Worm (Caenorhabditis elegans) whole organism, late embryonic: Measurements from ENCODE around the gene srx-67.

ENCODE experiments used
- ama-1 ChIP-seq: fragments of 150-350 bp; optimal IDR thresholded peaks from 2 replicates; lab custom pipeline; 2014
- ceh-30 ChIP-seq: fragments of 150-350 bp; optimal IDR thresholded peaks from 2 replicates; lab custom pipeline; 2014; ENCODE audit warnings: missing biosample characterization, missing genetic modification characterization
- nfya-1 ChIP-seq: sonication (generic microtip); optimal IDR thresholded peaks from 2 replicates; lab custom pipeline; 2017; ENCODE audit warnings: missing genetic modification characterization, mild to moderate bottlenecking, missing compliant biosample characterization, antibody characterized with exemption, moderate library complexity
- nhr-11 ChIP-seq: fragments of 150-350 bp; optimal IDR thresholded peaks from 2 replicates; lab custom pipeline; 2014; ENCODE audit warnings: missing biosample characterization, missing genetic modification characterization
- odd-2 ChIP-seq: sonication (generic microtip); optimal IDR thresholded peaks from 2 replicates; lab custom pipeline; 2017; ENCODE audit warnings: antibody characterized with exemption, mild to moderate bottlenecking, missing genetic modification characterization, missing compliant biosample characterization
- ref-2 ChIP-seq: sonication (generic microtip); optimal IDR thresholded peaks from 2 replicates; lab custom pipeline; 2016; ENCODE audit warnings: missing genetic modification characterization, missing compliant biosample characterization
- rnt-1 ChIP-seq: sonication (generic microtip); optimal IDR thresholded peaks from 2 replicates; lab custom pipeline; 2016; ENCODE audit warnings: missing genetic modification characterization, missing compliant biosample characterization
- sdc-2 ChIP-seq: sonication (generic microtip); optimal IDR thresholded peaks from 2 replicates; lab custom pipeline; 2016; ENCODE audit warnings: missing genotype, missing genetic modification characterization, missing compliant biosample characterization
- sox-2 ChIP-seq: fragments of 200-800 bp; sonication (Bioruptor generic); IDR thresholded peaks from 2 replicates; pipeline ENCODE4 v1.3.6; 2022; ENCODE audit warnings: missing genetic modification reagents, missing genetic modification characterization, missing compliant biosample characterization
- sox-4 ChIP-seq: sonication (generic microtip); optimal IDR thresholded peaks from 2 replicates; lab custom pipeline; 2017; ENCODE audit warnings: mild to moderate bottlenecking, missing genetic modification characterization, inconsistent platforms, missing compliant biosample characterization
- tbx-2 ChIP-seq: sonication (generic microtip); optimal IDR thresholded peaks from 2 replicates; lab custom pipeline; 2016; ENCODE audit warnings: missing genetic modification characterization, missing compliant biosample characterization

DNA sequence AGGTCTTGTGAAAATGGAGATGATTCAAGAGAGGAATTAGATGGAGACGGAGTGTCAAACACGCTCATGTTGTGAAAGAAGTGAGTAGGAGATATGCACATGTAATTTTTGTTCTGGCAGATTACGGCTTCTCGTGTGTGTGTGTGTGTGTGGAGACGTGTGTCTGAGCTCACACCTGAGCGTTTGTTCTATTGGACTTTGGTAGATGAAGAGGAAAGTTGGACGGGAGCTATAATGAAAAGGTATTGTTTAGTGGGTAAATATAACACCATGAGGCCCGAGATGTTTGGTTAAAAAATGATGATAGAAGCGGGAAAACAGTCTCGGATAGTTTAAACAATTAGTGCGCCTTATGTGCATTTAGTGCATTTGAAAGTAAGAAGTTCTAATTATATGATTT, 47.7 kb upstream of the srx-67 start, which contains the start of gene nhr-157:
- no peak for TF ChIP-seq sox-4
- no peak for TF ChIP-seq nfya-1 (tag; lab: Kevin White, UChicago)
- TF ChIP-seq ama-1, result no peak
- no peak for TF ChIP-seq tbx-2
- no peak for TF ChIP-seq rnt-1
- TF ChIP-seq nhr-11 (tag; lab: Kevin White, UChicago), result no peak
- TF ChIP-seq sdc-2, result no peak
- no peak for TF ChIP-seq ceh-30 (tag; lab: Kevin White, UChicago)
- TF ChIP-seq sox-2 (GFP tag; lab: Robert Waterston, UW), result no peak
- TF ChIP-seq odd-2 (tag; lab: Kevin White, UChicago), result no peak
- TF ChIP-seq ref-2 (tag; lab: Kevin White, UChicago), result no peak
